Worm (Caenorhabditis elegans) whole organism, mixed stage, embryonic: ENCODE data around the gene ZK455.5.

Experiments used
- M03D4.4 ChIP-seq: sonication (generic microtip); optimal IDR thresholded peaks from 2 replicates; lab custom pipeline; 2017; ENCODE audit warnings: mild to moderate bottlenecking, missing genetic modification characterization, missing compliant biosample characterization
- blmp-1 ChIP-seq: fragments of 150-350 bp; optimal IDR thresholded peaks from 2 replicates; lab custom pipeline; 2014; ENCODE audit warnings: missing biosample characterization, missing genetic modification characterization
- ceh-39 ChIP-seq: fragments of 150-350 bp; optimal IDR thresholded peaks from 2 replicates; lab custom pipeline; 2014; ENCODE audit warnings: missing biosample characterization, missing genetic modification characterization
- ceh-43 ChIP-seq: fragments of 200-800 bp; sonication (Bioruptor generic); optimal IDR thresholded peaks from 2 replicates; lab custom pipeline; 2018; ENCODE audit warnings: mild to moderate bottlenecking, missing genetic modification characterization, moderate library complexity, missing compliant biosample characterization
- ceh-83 ChIP-seq: fragments of 200-800 bp; sonication (Bioruptor generic); optimal IDR thresholded peaks from 2 replicates; lab custom pipeline; 2018; ENCODE audit warnings: mild to moderate bottlenecking, missing genetic modification characterization, missing compliant biosample characterization
- ces-1 ChIP-seq: fragments of 150-350 bp; optimal IDR thresholded peaks from 2 replicates; lab custom pipeline; 2014; ENCODE audit warnings: missing biosample characterization, missing genetic modification reagents, missing genetic modification characterization
- cnd-1 ChIP-seq: fragments of 200-800 bp; sonication (Bioruptor generic); optimal IDR thresholded peaks from 2 replicates; lab custom pipeline; 2018; ENCODE audit warnings: mild to moderate bottlenecking, missing genetic modification characterization, missing compliant biosample characterization
- drap-1 ChIP-seq: fragments of 200-800 bp; sonication (Bioruptor generic); optimal IDR thresholded peaks from 3 replicates; lab custom pipeline; 2018; ENCODE audit warnings: mild to moderate bottlenecking, missing genetic modification characterization, missing compliant biosample characterization
- elt-1 ChIP-seq: sonication (generic microtip); optimal IDR thresholded peaks from 2 replicates; lab custom pipeline; 2017; ENCODE audit warnings: missing genetic modification characterization, mild to moderate bottlenecking, missing compliant biosample characterization, antibody characterized with exemption, moderate library complexity, borderline replicate concordance; ENCODE audit not compliant: insufficient read depth
- elt-3 ChIP-seq: fragments of 150-350 bp; optimal IDR thresholded peaks from 2 replicates; lab custom pipeline; 2014; ENCODE audit warnings: missing biosample characterization, missing genetic modification characterization
- flh-1 ChIP-seq: fragments of 200-800 bp; sonication (Bioruptor generic); optimal IDR thresholded peaks from 2 replicates; lab custom pipeline; 2018; ENCODE audit warnings: mild to moderate bottlenecking, missing genetic modification characterization, moderate library complexity, missing compliant biosample characterization
- ham-2 ChIP-seq: fragments of 200-800 bp; sonication (Bioruptor generic); optimal IDR thresholded peaks from 2 replicates; lab custom pipeline; 2018; ENCODE audit warnings: mild to moderate bottlenecking, missing genetic modification characterization, missing compliant biosample characterization
- hlh-1 ChIP-seq: fragments of 150-350 bp; optimal IDR thresholded peaks from 2 replicates; lab custom pipeline; 2014; ENCODE audit warnings: missing biosample characterization, missing genetic modification reagents, missing genetic modification characterization
- lin-13 ChIP-seq: fragments of 150-350 bp; optimal IDR thresholded peaks from 2 replicates; lab custom pipeline; 2014; ENCODE audit warnings: missing biosample characterization, missing genetic modification characterization
- lin-32 ChIP-seq: fragments of 200-800 bp; sonication (Bioruptor generic); optimal IDR thresholded peaks from 2 replicates; lab custom pipeline; 2018; ENCODE audit warnings: mild to moderate bottlenecking, missing genetic modification characterization, missing compliant biosample characterization
- lsy-2 ChIP-seq: fragments of 150-350 bp; optimal IDR thresholded peaks from 2 replicates; lab custom pipeline; 2014; ENCODE audit warnings: missing biosample characterization, missing genetic modification characterization
- mab-5 ChIP-seq: fragments of 150-350 bp; optimal IDR thresholded peaks from 2 replicates; lab custom pipeline; 2014; ENCODE audit warnings: missing biosample characterization, missing genetic modification characterization
- mep-1 ChIP-seq: fragments of 150-350 bp; optimal IDR thresholded peaks from 2 replicates; lab custom pipeline; 2017; ENCODE audit warnings: missing biosample characterization, missing genetic modification reagents, missing genetic modification characterization, inconsistent platforms
- nhr-12 ChIP-seq: fragments of 150-350 bp; optimal IDR thresholded peaks from 2 replicates; lab custom pipeline; 2014; ENCODE audit warnings: missing biosample characterization, missing genetic modification characterization
- nhr-2 ChIP-seq: fragments of 150-350 bp; optimal IDR thresholded peaks from 2 replicates; lab custom pipeline; 2014; ENCODE audit warnings: missing biosample characterization, missing genetic modification characterization
- nhr-237 ChIP-seq: fragments of 150-350 bp; optimal IDR thresholded peaks from 2 replicates; lab custom pipeline; 2014; ENCODE audit warnings: missing biosample characterization, missing genetic modification characterization
- nhr-28 ChIP-seq: fragments of 150-350 bp; optimal IDR thresholded peaks from 2 replicates; lab custom pipeline; 2014; ENCODE audit warnings: missing biosample characterization, missing genetic modification characterization
- nhr-76 ChIP-seq: sonication (generic microtip); optimal IDR thresholded peaks from 2 replicates; lab custom pipeline; 2017; ENCODE audit warnings: missing biosample characterization, missing genetic modification characterization
- pha-4 ChIP-seq: fragments of 150-350 bp; optimal IDR thresholded peaks from 2 replicates; lab custom pipeline; 2018; ENCODE audit warnings: missing biosample characterization, missing genetic modification reagents, missing genetic modification characterization
- sem-2 ChIP-seq: fragments of 200-800 bp; sonication (Bioruptor generic); optimal IDR thresholded peaks from 2 replicates; lab custom pipeline; 2018; ENCODE audit warnings: mild to moderate bottlenecking, missing genetic modification characterization, missing compliant biosample characterization
- snpc-4 ChIP-seq: fragments of 150-350 bp; optimal IDR thresholded peaks from 2 replicates; lab custom pipeline; 2014; ENCODE audit warnings: missing biosample characterization, missing genetic modification characterization
- sptf-1 ChIP-seq: sonication (generic microtip); optimal IDR thresholded peaks from 2 replicates; lab custom pipeline; 2017; ENCODE audit warnings: mild to moderate bottlenecking, missing genetic modification characterization, moderate library complexity, missing compliant biosample characterization
- tbx-8 ChIP-seq: fragments of 200-800 bp; sonication (Bioruptor generic); optimal IDR thresholded peaks from 2 replicates; lab custom pipeline; 2018; ENCODE audit warnings: mild to moderate bottlenecking, missing genetic modification characterization, moderate library complexity, missing compliant biosample characterization
- unc-120 ChIP-seq: sonication (generic microtip); optimal IDR thresholded peaks from 2 replicates; lab custom pipeline; 2017; ENCODE audit warnings: missing genetic modification characterization, missing compliant biosample characterization; ENCODE audit not compliant: poor library complexity, severe bottlenecking
- unc-39 ChIP-seq: fragments of 150-350 bp; optimal IDR thresholded peaks from 2 replicates; lab custom pipeline; 2014; ENCODE audit warnings: missing biosample characterization, missing genetic modification characterization
- unc-62 ChIP-seq: fragments of 150-350 bp; optimal IDR thresholded peaks from 2 replicates; lab custom pipeline; 2014; ENCODE audit warnings: missing biosample characterization, missing genetic modification reagents, missing genetic modification characterization
- zip-8 ChIP-seq: fragments of 150-350 bp; optimal IDR thresholded peaks from 2 replicates; lab custom pipeline; 2014; ENCODE audit warnings: missing biosample characterization, missing genetic modification characterization
- ztf-11 ChIP-seq: fragments of 150-350 bp; optimal IDR thresholded peaks from 2 replicates; lab custom pipeline; 2014; ENCODE audit warnings: missing biosample characterization, missing genetic modification characterization

The ZK455.5 gene

ce11 chrX:11351856-11352255 is 25.1 kb upstream of the ZK455.5 start, which contains the start of gene pgp-3:
Gene pgp-3, plus strand, starts transcription at chrX:11352156.
- TF ChIP-seq flh-1 (GFP tag; lab: Kevin White, UChicago) (no peak), nhr-12 (no peak), zip-8 (no peak), lsy-2 (tag; lab: Kevin White, UChicago) (no peak), nhr-76 (tag; lab: Kevin White, UChicago) (no peak), mep-1 (tag; lab: Kevin White, UChicago) (no peak), pha-4 (tag; lab: Kevin White, UChicago) (no peak), nhr-28 (tag; lab: Kevin White, UChicago) (no peak), blmp-1 (tag; lab: Kevin White, UChicago) (no peak), hlh-1 (tag; lab: Kevin White, UChicago) (no peak), ztf-11 (tag; lab: Kevin White, UChicago) (no peak), sptf-1 (tag; lab: Kevin White, UChicago) (no peak), lin-32 (GFP tag; lab: Kevin White, UChicago) (no peak), cnd-1 (tag; lab: Kevin White, UChicago) (no peak), elt-3 (no peak), snpc-4 (no peak), unc-39 (tag; lab: Kevin White, UChicago) (no peak), nhr-237 (no peak)

- TF ChIP-seq nhr-28 (tag; lab: Kevin White, UChicago) (no peak), ceh-39 (tag; lab: Kevin White, UChicago) (no peak), cnd-1 (tag; lab: Kevin White, UChicago) (no peak), sem-2 (GFP tag; lab: Kevin White, UChicago) (no peak), unc-120 (tag; lab: Kevin White, UChicago) (no peak), elt-1 (no peak), nhr-12 (no peak), nhr-2 (no peak), lin-13 (tag; lab: Kevin White, UChicago) (no peak), ztf-11 (tag; lab: Kevin White, UChicago) (no peak), hlh-1 (tag; lab: Kevin White, UChicago) (no peak), ceh-83 (no peak), ham-2 (GFP tag; lab: Kevin White, UChicago) (no peak), zip-8 (no peak)
These were observed 24.6 kb upstream of the ZK455.5 start for ce11 chrX:11351288-11351687.

- no peak for TF ChIP-seq ham-2 (GFP tag; lab: Kevin White, UChicago)
- TF ChIP-seq mep-1 (tag; lab: Kevin White, UChicago), result no peak
- TF ChIP-seq tbx-8 (GFP tag; lab: Kevin White, UChicago), result no peak
- TF ChIP-seq M03D4.4, result no peak
- TF ChIP-seq lin-32 (GFP tag; lab: Kevin White, UChicago), result no peak
- TF ChIP-seq drap-1 (GFP tag; lab: Kevin White, UChicago), result no peak
- TF ChIP-seq zip-8, result no peak
- no peak for TF ChIP-seq snpc-4
- no peak for TF ChIP-seq unc-39 (tag; lab: Kevin White, UChicago)
- TF ChIP-seq cnd-1 (tag; lab: Kevin White, UChicago), result no peak
- no peak for TF ChIP-seq flh-1 (GFP tag; lab: Kevin White, UChicago)
These were observed 19.4 kb upstream of the ZK455.5 start, which contains the start of gene oct-2 for ce11 chrX:11346155-11346554. Gene oct-2, plus strand, starts transcription at chrX:11346455.

DNA sequence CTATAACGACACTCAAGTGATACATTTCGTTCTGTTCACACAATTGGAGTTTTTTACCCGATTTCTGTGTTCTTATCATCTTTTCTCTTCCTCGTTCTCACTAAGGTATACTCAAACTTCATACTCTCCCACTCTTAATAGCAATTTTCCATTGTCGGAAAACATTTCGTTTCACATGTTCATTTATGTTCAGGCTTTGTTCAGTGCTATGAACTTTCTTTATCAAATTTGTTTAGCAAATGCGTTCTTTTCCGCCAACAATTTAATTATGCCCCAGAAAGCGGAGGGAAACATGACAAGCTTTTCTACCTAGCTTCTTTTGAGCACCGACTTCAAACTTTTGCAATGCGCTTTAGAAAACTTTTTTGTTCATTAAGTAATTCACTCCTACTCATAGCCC is 18.7 kb upstream of the ZK455.5 start:
- TF ChIP-seq ces-1, result peak; percentile 89
- TF ChIP-seq lin-32 (GFP tag; lab: Kevin White, UChicago), result no peak

ce11 chrX:11344899-11345298 is 18.2 kb upstream of the ZK455.5 start:
- TF ChIP-seq unc-120 (tag; lab: Kevin White, UChicago), result no peak
- peak; percentile 61 for TF ChIP-seq hlh-1 (tag; lab: Kevin White, UChicago)
- peak; percentile 21 for TF ChIP-seq unc-62

DNA sequence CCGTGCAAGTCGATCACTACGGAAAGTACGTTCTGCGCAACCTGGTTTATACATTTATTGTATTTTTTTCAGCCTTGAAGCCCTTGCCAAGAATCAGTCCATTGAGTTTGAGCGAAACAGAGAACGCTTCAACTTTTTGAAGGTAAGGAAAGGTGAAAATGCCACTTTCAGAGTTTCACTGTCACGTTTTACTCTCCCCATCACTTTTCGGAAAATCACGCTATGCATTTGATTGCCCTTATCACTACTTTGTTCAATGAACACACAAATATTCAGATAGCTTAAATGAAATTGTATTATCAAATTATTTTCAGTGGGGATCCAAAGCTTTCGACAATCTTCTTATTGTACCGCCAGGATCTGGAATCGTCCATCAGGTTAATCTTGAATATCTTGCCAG is 13.8 kb upstream of the ZK455.5 start:
- TF ChIP-seq elt-3, result no peak
- no peak for TF ChIP-seq sem-2 (GFP tag; lab: Kevin White, UChicago)
- TF ChIP-seq mab-5, result no peak
- TF ChIP-seq ceh-43 (GFP tag; lab: Kevin White, UChicago), result no peak
- no peak for TF ChIP-seq nhr-2
- TF ChIP-seq cnd-1 (tag; lab: Kevin White, UChicago), result no peak
- TF ChIP-seq lin-32 (GFP tag; lab: Kevin White, UChicago), result no peak
